Worm (Caenorhabditis elegans) whole organism, L3 larva: Measurements from ENCODE around the gene nlt-1.

Source experiments
- ceh-82 ChIP-seq: fragments of 150-350 bp; optimal IDR thresholded peaks from 2 replicates; lab custom pipeline; 2014; ENCODE audit warnings: missing biosample characterization, missing genetic modification characterization
- fos-1 ChIP-seq: fragments of 150-350 bp; optimal IDR thresholded peaks from 2 replicates; lab custom pipeline; 2014; ENCODE audit warnings: missing biosample characterization, missing genetic modification characterization
- lin-15B ChIP-seq: fragments of 150-350 bp; optimal IDR thresholded peaks from 2 replicates; lab custom pipeline; 2014; ENCODE audit warnings: missing biosample characterization, missing genetic modification characterization
- nhr-28 ChIP-seq: fragments of 150-350 bp; optimal IDR thresholded peaks from 2 replicates; lab custom pipeline; 2014; ENCODE audit warnings: missing biosample characterization, missing genetic modification characterization
- pqm-1 ChIP-seq: fragments of 150-350 bp; optimal IDR thresholded peaks from 2 replicates; lab custom pipeline; 2017; ENCODE audit warnings: missing biosample characterization, missing genetic modification characterization, inconsistent platforms

DNA sequence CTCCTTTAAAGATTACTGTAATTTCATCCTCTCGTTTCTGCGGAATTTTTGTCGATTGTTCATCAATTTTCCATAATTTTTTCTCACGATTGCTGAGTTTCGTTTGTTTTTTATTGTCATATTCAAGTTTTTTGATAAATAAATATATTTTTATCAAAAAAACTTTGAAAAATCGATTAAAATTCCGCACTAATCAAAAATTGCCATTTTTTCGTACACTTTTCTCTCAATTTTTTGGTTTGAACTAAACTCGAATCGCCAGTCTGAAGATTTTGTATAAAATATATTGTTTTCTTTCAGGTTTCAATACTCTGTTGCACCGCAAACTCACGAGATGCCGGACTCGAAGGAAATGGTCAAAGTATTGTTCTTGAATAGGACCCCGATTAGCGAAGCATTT, 39.9 kb upstream of the nlt-1 start, which contains the start of gene ogr-2:
- TF ChIP-seq nhr-28 (tag; lab: Kevin White, UChicago) (no peak), fos-1 (tag; lab: Kevin White, UChicago) (no peak), ceh-82 (tag; lab: Kevin White, UChicago) (no peak), lin-15B (tag; lab: Kevin White, UChicago) (no peak), pqm-1 (no peak)
